Fruit fly (Drosophila melanogaster) whole organism, embryonic: ENCODE results near the gene Uck.
A peak's percentile ranks its signal among the peaks of the same experiment; 100 is the strongest.

Experiments
- Abd-B ChIP-seq: fragments of 200-800 bp; sonication (Bioruptor generic); optimal IDR thresholded peaks from 2 replicates; lab custom pipeline; 2018; ENCODE audit warnings: missing biosample characterization, mild to moderate bottlenecking, missing genetic modification characterization, moderate library complexity
- Aef1 ChIP-seq: fragments of 200-800 bp; sonication (Bioruptor generic); IDR thresholded peaks from 3 replicates; pipeline ENCODE4 v1.3.6; 2022; ENCODE audit warnings: missing biosample characterization, missing genetic modification characterization
- C15 ChIP-seq: fragments of 200-800 bp; sonication (Bioruptor generic); IDR thresholded peaks from 3 replicates; pipeline ENCODE4 v1.3.6; 2022; ENCODE audit warnings: missing biosample characterization, missing genetic modification characterization
- CG10431 ChIP-seq: fragments of 200-800 bp; sonication (Bioruptor generic); optimal IDR thresholded peaks from 3 replicates; lab custom pipeline; 2018; ENCODE audit warnings: missing biosample characterization, mild to moderate bottlenecking, missing genetic modification characterization
- CG10543 ChIP-seq: fragments of 200-800 bp; sonication (Bioruptor generic); optimal IDR thresholded peaks from 3 replicates; lab custom pipeline; 2017; ENCODE audit warnings: missing biosample characterization, mild to moderate bottlenecking, missing genetic modification characterization, moderate library complexity
- CG11504 ChIP-seq: fragments of 200-800 bp; sonication (Bioruptor generic); optimal IDR thresholded peaks from 3 replicates; lab custom pipeline; 2019; ENCODE audit warnings: missing biosample characterization, mild to moderate bottlenecking, missing genetic modification characterization, moderate library complexity
- CG11696 ChIP-seq: fragments of 200-800 bp; sonication (Bioruptor generic); IDR thresholded peaks from 2 replicates; pipeline ENCODE4 v1.3.6; 2022; ENCODE audit warnings: missing biosample characterization, missing genetic modification characterization
- CG11723 ChIP-seq: fragments of 200-800 bp; sonication (Bioruptor generic); optimal IDR thresholded peaks from 2 replicates; lab custom pipeline; 2017; ENCODE audit warnings: missing biosample characterization, mild to moderate bottlenecking, missing genetic modification characterization
- CG12236 ChIP-seq: fragments of 200-800 bp; sonication (Bioruptor generic); optimal IDR thresholded peaks from 2 replicates; lab custom pipeline; 2016; ENCODE audit warnings: missing biosample characterization, missing genetic modification characterization
- CG12942 ChIP-seq: fragments of 200-800 bp; sonication (Bioruptor generic); optimal IDR thresholded peaks from 3 replicates; lab custom pipeline; 2016; ENCODE audit warnings: missing biosample characterization, missing genetic modification characterization
- CG14014 ChIP-seq: fragments of 200-800 bp; sonication (Bioruptor generic); IDR thresholded peaks from 2 replicates; pipeline ENCODE4 v1.3.6; 2022; ENCODE audit warnings: missing biosample characterization, missing genetic modification characterization
- CG14860 ChIP-seq: fragments of 200-800 bp; sonication (Bioruptor generic); IDR thresholded peaks from 3 replicates; pipeline ENCODE4 v1.3.6; 2022; ENCODE audit warnings: missing biosample characterization, missing genetic modification characterization; ENCODE audit not compliant: partially characterized antibody
- CG2889 ChIP-seq: fragments of 200-800 bp; sonication (Bioruptor generic); IDR thresholded peaks from 3 replicates; pipeline ENCODE4 v1.3.6; 2022; ENCODE audit warnings: missing biosample characterization, missing genetic modification characterization
- CG31224 ChIP-seq: fragments of 200-800 bp; sonication (Bioruptor generic); IDR thresholded peaks from 2 replicates; pipeline ENCODE4 v1.3.6; 2022; ENCODE audit warnings: missing biosample characterization, missing genetic modification characterization
- CG4424 ChIP-seq: fragments of 200-800 bp; sonication (Bioruptor generic); optimal IDR thresholded peaks from 3 replicates; lab custom pipeline; 2016; ENCODE audit warnings: missing biosample characterization, missing genetic modification characterization
- CG4820 ChIP-seq: fragments of 200-800 bp; sonication (Bioruptor generic); optimal IDR thresholded peaks from 3 replicates; lab custom pipeline; 2016; ENCODE audit warnings: missing biosample characterization, missing genetic modification characterization
- CG6654 ChIP-seq: fragments of 200-800 bp; sonication (Bioruptor generic); optimal IDR thresholded peaks from 2 replicates; lab custom pipeline; 2017; ENCODE audit warnings: missing biosample characterization, mild to moderate bottlenecking, missing genetic modification characterization
- CG7372 ChIP-seq: fragments of 200-800 bp; sonication (Bioruptor generic); IDR thresholded peaks from 2 replicates; pipeline ENCODE4 v1.3.6; 2022; ENCODE audit warnings: missing biosample characterization, missing genetic modification characterization
- CTCF ChIP-seq: fragments of 200-800 bp; sonication (Bioruptor generic); optimal IDR thresholded peaks from 2 replicates; lab custom pipeline; 2017; ENCODE audit warnings: missing biosample characterization, mild to moderate bottlenecking, missing genetic modification characterization, moderate library complexity
- D ChIP-seq, 2 experiments: fragments of 200-800 bp in 1 of 2; fragments of >200 bp in 1 of 2; sonication (Bioruptor generic) in 1 of 2; optimal IDR thresholded peaks; 2 replicates in 1 of 2; 3 replicates in 1 of 2; lab custom pipeline; 2017; ENCODE audit warnings: mild to moderate bottlenecking in 1 of 2, missing biosample characterization in 1 of 2, missing genetic modification characterization in 1 of 2, missing genetic modification reagents in 1 of 2
- Dad ChIP-seq: fragments of 200-800 bp; sonication (Bioruptor generic); optimal IDR thresholded peaks from 3 replicates; lab custom pipeline; 2016; ENCODE audit warnings: missing biosample characterization, missing genetic modification characterization
- ERR ChIP-seq: fragments of 200-800 bp; sonication (Bioruptor generic); optimal IDR thresholded peaks from 2 replicates; lab custom pipeline; 2016; ENCODE audit warnings: missing biosample characterization, missing genetic modification characterization
- HLH4C ChIP-seq: fragments of 200-800 bp; sonication (Bioruptor generic); IDR thresholded peaks from 3 replicates; pipeline ENCODE4 v1.3.6; 2022; ENCODE audit warnings: missing biosample characterization, missing genetic modification characterization; ENCODE audit not compliant: partially characterized antibody
- HLHmδ ChIP-seq: fragments of 200-800 bp; sonication (Bioruptor generic); optimal IDR thresholded peaks from 2 replicates; lab custom pipeline; 2018; ENCODE audit warnings: missing biosample characterization, mild to moderate bottlenecking, missing genetic modification characterization, moderate library complexity
- Jarid2 ChIP-seq: fragments of 200-800 bp; sonication (Bioruptor generic); optimal IDR thresholded peaks from 3 replicates; lab custom pipeline; 2017; ENCODE audit warnings: mild to moderate bottlenecking, missing biosample characterization, missing genetic modification reagents, missing genetic modification characterization
- Neu2 ChIP-seq: fragments of 200-800 bp; sonication (Bioruptor generic); optimal IDR thresholded peaks from 3 replicates; lab custom pipeline; 2016; ENCODE audit warnings: missing biosample characterization, missing genetic modification characterization, borderline replicate concordance
- Nf-YB ChIP-seq: fragments of 200-800 bp; sonication (Bioruptor generic); optimal IDR thresholded peaks from 3 replicates; lab custom pipeline; 2019; ENCODE audit warnings: missing biosample characterization, mild to moderate bottlenecking, missing genetic modification characterization, moderate library complexity
- Oaz ChIP-seq: fragments of 200-800 bp; sonication (Bioruptor generic); IDR thresholded peaks from 2 replicates; pipeline ENCODE4 v1.3.6; 2022; ENCODE audit warnings: missing biosample characterization, missing genetic modification characterization
- Opbp ChIP-seq: fragments of 200-800 bp; sonication (Bioruptor generic); IDR thresholded peaks from 3 replicates; pipeline ENCODE4 v1.3.6; 2022; ENCODE audit warnings: missing biosample characterization, missing genetic modification characterization; ENCODE audit not compliant: partially characterized antibody
- Ravus ChIP-seq: fragments of 200-800 bp; sonication (Bioruptor generic); IDR thresholded peaks from 2 replicates; pipeline ENCODE4 v1.3.6; 2022; ENCODE audit warnings: missing biosample characterization, missing genetic modification characterization
- Side ChIP-seq: fragments of 200-800 bp; sonication (Bioruptor generic); optimal IDR thresholded peaks from 2 replicates; lab custom pipeline; 2016; ENCODE audit warnings: missing biosample characterization, missing genetic modification characterization
- Sry-δ ChIP-seq: fragments of 200-800 bp; sonication (Bioruptor generic); optimal IDR thresholded peaks from 2 replicates; lab custom pipeline; 2016; ENCODE audit warnings: missing biosample characterization, missing genetic modification characterization
- ab ChIP-seq: fragments of 200-800 bp; sonication (Bioruptor generic); optimal IDR thresholded peaks from 2 replicates; lab custom pipeline; 2016; ENCODE audit warnings: missing biosample characterization, missing genetic modification characterization
- al ChIP-seq: fragments of 200-800 bp; sonication (Bioruptor generic); IDR thresholded peaks from 2 replicates; pipeline ENCODE4 v1.3.6; 2022; ENCODE audit warnings: missing biosample characterization, missing genetic modification characterization
- ato ChIP-seq: fragments of 200-800 bp; sonication (Bioruptor generic); IDR thresholded peaks from 2 replicates; pipeline ENCODE4 v1.3.6; 2022; ENCODE audit warnings: missing biosample characterization, missing genetic modification characterization; ENCODE audit not compliant: partially characterized antibody
- chif ChIP-seq, 2 experiments: fragments of 200-800 bp; sonication (Bioruptor generic); optimal IDR thresholded peaks; 3 replicates each; lab custom pipeline; 2016; ENCODE audit warnings: missing biosample characterization in 2 of 2, missing genetic modification characterization in 2 of 2
- crc ChIP-seq: fragments of 200-800 bp; sonication (Bioruptor generic); optimal IDR thresholded peaks from 2 replicates; lab custom pipeline; 2016; ENCODE audit warnings: missing biosample characterization, missing genetic modification characterization
- en ChIP-seq: fragments of 200-800 bp; sonication (Bioruptor generic); optimal IDR thresholded peaks from 2 replicates; lab custom pipeline; 2016; ENCODE audit warnings: missing biosample characterization, missing genetic modification characterization
- fd102C ChIP-seq: fragments of 200-800 bp; sonication (Bioruptor generic); optimal IDR thresholded peaks from 2 replicates; lab custom pipeline; 2018; ENCODE audit warnings: missing biosample characterization, mild to moderate bottlenecking, missing genetic modification characterization, moderate library complexity
- grn ChIP-seq: fragments of 200-800 bp; sonication (Bioruptor generic); optimal IDR thresholded peaks from 3 replicates; lab custom pipeline; 2017; ENCODE audit warnings: missing biosample characterization, missing genetic modification characterization
- gsb ChIP-seq: fragments of 200-800 bp; sonication (Bioruptor generic); IDR thresholded peaks from 2 replicates; pipeline ENCODE4 v1.3.6; 2022; ENCODE audit warnings: missing biosample characterization, missing genetic modification characterization
- hth ChIP-seq: fragments of >200 bp; optimal IDR thresholded peaks from 2 replicates; lab custom pipeline; 2017; ENCODE audit warnings: inconsistent platforms
- jigr1 ChIP-seq: fragments of 200-800 bp; sonication (Bioruptor generic); IDR thresholded peaks from 3 replicates; pipeline ENCODE4 v1.3.6; 2022; ENCODE audit warnings: missing biosample characterization, missing genetic modification characterization
- repo ChIP-seq: fragments of 200-800 bp; sonication (Bioruptor generic); optimal IDR thresholded peaks from 2 replicates; lab custom pipeline; 2016; ENCODE audit warnings: missing biosample characterization, missing genetic modification characterization
- seq ChIP-seq: fragments of 200-800 bp; sonication (Bioruptor generic); IDR thresholded peaks from 2 replicates; pipeline ENCODE4 v1.3.6; 2022; ENCODE audit warnings: missing biosample characterization, missing genetic modification characterization
- slou ChIP-seq: fragments of 200-800 bp; sonication (Bioruptor generic); optimal IDR thresholded peaks from 3 replicates; lab custom pipeline; 2016; ENCODE audit warnings: missing biosample characterization, missing genetic modification characterization
- ssp ChIP-seq: fragments of 200-800 bp; sonication (Bioruptor generic); IDR thresholded peaks from 2 replicates; pipeline ENCODE4 v1.3.6; 2022; ENCODE audit warnings: missing biosample characterization, missing genetic modification characterization
- stc ChIP-seq: fragments of 200-800 bp; sonication (Bioruptor generic); IDR thresholded peaks from 2 replicates; pipeline ENCODE4 v1.3.6; 2022; ENCODE audit warnings: missing biosample characterization, missing genetic modification characterization
- tgo ChIP-seq: fragments of 200-800 bp; sonication (Bioruptor generic); IDR thresholded peaks from 3 replicates; pipeline ENCODE4 v1.3.6; 2022; ENCODE audit warnings: missing biosample characterization, missing genetic modification characterization
- yki ChIP-seq: fragments of >200 bp; optimal IDR thresholded peaks from 3 replicates; lab custom pipeline; 2018

Gene Uck

DNA sequence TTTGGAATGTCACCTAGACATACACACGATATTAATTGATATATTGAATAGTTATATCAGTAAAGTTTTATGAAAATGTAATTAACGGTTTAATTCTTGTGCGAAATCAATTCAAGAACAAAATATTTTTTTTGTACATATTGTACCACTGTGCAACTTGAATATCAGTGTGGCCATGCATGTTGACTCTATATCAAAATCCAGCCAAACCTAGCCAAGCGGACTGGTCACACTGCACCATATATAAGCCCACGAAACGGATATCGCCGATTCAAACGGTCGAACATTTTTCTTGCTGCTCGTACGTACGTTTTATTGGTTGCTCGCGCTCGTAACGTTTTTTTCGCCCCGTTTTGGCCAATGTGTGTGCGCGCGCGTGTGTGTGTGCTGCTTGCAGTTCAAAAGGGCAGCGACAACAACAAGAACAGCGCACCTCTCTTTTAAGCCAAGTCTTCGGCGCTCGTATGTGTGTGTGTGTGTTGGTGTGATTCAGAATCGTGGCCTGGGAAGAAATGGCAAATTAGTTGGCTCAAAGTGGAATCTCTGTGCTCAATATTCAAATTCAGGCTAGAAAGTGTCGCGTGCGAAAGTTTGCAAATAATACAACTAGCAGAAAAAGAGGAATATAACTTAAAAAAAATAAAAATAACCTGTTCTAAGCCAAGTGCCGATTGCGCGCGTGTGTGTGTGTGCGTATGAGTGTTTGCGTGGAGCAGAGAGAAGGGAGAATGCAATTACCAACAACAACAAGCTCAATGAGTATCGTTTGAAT is 5.0 kb downstream of the Uck start, which contains the start of gene crb (continued):
- no peak for TF ChIP-seq hth (lab: Kevin White, UChicago)
- no peak for TF ChIP-seq crc (GFP tag; lab: Kevin White, UChicago)
- peak; percentile 53 for TF ChIP-seq HLHmδ (GFP tag; lab: Kevin White, UChicago)
- peak; percentile 18 for TF ChIP-seq Sry-δ
- no peak for TF ChIP-seq C15 (GFP tag; lab: Robert Waterston, UW)
- TF ChIP-seq CG14014 (GFP tag; lab: Robert Waterston, UW) = no peak
- peak; percentile 30 for TF ChIP-seq fd102C
- no peak for TF ChIP-seq CG31224 (GFP tag; lab: Robert Waterston, UW)
- TF ChIP-seq grn (GFP tag; lab: Kevin White, UChicago) = peak; percentile 52
- peak; percentile 60 for TF ChIP-seq CG11504 (tag; lab: Kevin White, UChicago)
- no peak for TF ChIP-seq CTCF (GFP tag; lab: Kevin White, UChicago)
- TF ChIP-seq CG2889 = no peak
- peak; percentile 37 for TF ChIP-seq CG12942 (GFP tag; lab: Kevin White, UChicago)
- peak; percentile 14 to 32 for TF ChIP-seq chif (GFP tag; optimal IDR thresholded peaks at IDR 0.05; lab: Kevin White, UChicago)
- TF ChIP-seq Ravus = no peak
- peak; percentile 25 for TF ChIP-seq Nf-YB (GFP tag; lab: Kevin White, UChicago)
- no peak for TF ChIP-seq CG7372 (GFP tag; lab: Robert Waterston, UW)
- no peak for TF ChIP-seq yki (lab: Kevin White, UChicago)
- peak; percentile 56 for TF ChIP-seq tgo (GFP tag; lab: Robert Waterston, UW)
- 0 out of 3 replicates have a peak, but pooled peaks have one; percentile 7 for TF ChIP-seq HLH4C (GFP tag; lab: Robert Waterston, UW)
- peak; percentile 44 for TF ChIP-seq Dad (GFP tag; lab: Kevin White, UChicago)
- TF ChIP-seq repo (GFP tag; lab: Kevin White, UChicago) = peak; percentile 19
- TF ChIP-seq jigr1 = no peak
- no peak for TF ChIP-seq CG10431 (GFP tag; lab: Kevin White, UChicago)
- TF ChIP-seq seq (GFP tag; lab: Robert Waterston, UW) = no peak
- no peak for TF ChIP-seq ab (GFP tag; lab: Kevin White, UChicago)
- peak; percentile 5 for TF ChIP-seq Neu2
- peak; percentile 72 for TF ChIP-seq CG10543 (GFP tag; lab: Kevin White, UChicago)
- peak; percentile 16 for TF ChIP-seq Side (GFP tag; lab: Kevin White, UChicago)
- peak; percentile 48 for TF ChIP-seq CG4424 (GFP tag; lab: Kevin White, UChicago)
- TF ChIP-seq D (optimal IDR thresholded peaks at IDR 0.05; lab: Kevin White, UChicago) = no peak
- no peak for TF ChIP-seq D (GFP tag; optimal IDR thresholded peaks at IDR 0.05; lab: Kevin White, UChicago)
- TF ChIP-seq CG4820 = peak; percentile 35
- no peak for TF ChIP-seq ssp (GFP tag; lab: Robert Waterston, UW)
- no peak for TF ChIP-seq CG11696
- TF ChIP-seq CG12236 (GFP tag; lab: Kevin White, UChicago) = no peak
- TF ChIP-seq Oaz (GFP tag; lab: Robert Waterston, UW) = no peak
- no peak; the same call in 1 of the 2 replicates for TF ChIP-seq stc
- TF ChIP-seq slou (GFP tag; lab: Kevin White, UChicago) = no peak
- no peak for TF ChIP-seq al (GFP tag; lab: Robert Waterston, UW)
- TF ChIP-seq en (GFP tag; lab: Kevin White, UChicago) = no peak
- no peak for TF ChIP-seq Aef1 (GFP tag; lab: Robert Waterston, UW)
- TF ChIP-seq ato (GFP tag; lab: Robert Waterston, UW) = peak; percentile 56; the same call in 1 of the 2 replicates
- TF ChIP-seq CG11723 (GFP tag; lab: Kevin White, UChicago) = peak; percentile 18
- TF ChIP-seq Opbp (GFP tag; lab: Robert Waterston, UW) = peak; percentile 74; the same call in 2 of the 3 replicates
- peak; percentile 94 for TF ChIP-seq Jarid2 (GFP tag; lab: Kevin White, UChicago)
- peak; percentile 17 for TF ChIP-seq Abd-B (GFP tag; lab: Kevin White, UChicago)
- 0 out of 2 replicates have a peak, but pooled peaks have one; percentile 13 for TF ChIP-seq gsb (GFP tag; lab: Robert Waterston, UW)
- no peak for TF ChIP-seq CG6654 (GFP tag; lab: Kevin White, UChicago)
- peak; percentile 38; the same call in 1 of the 3 replicates for TF ChIP-seq CG14860 (GFP tag; lab: Robert Waterston, UW)
- TF ChIP-seq ERR = peak; percentile 35
